Worm (Caenorhabditis elegans) whole organism, L4 larva: ENCODE data around the gene srh-128.

ENCODE experiments used
- F44E2.7 ChIP-seq: fragments of 200-800 bp; sonication (Bioruptor generic); IDR thresholded peaks from 2 replicates; pipeline ENCODE4 v2.1.2; 2022; ENCODE audit warnings: missing genetic modification characterization, missing compliant biosample characterization
- R02D3.7 ChIP-seq: fragments of 150-350 bp; sonication (generic microtip); optimal IDR thresholded peaks from 3 replicates; lab custom pipeline; 2014; ENCODE audit warnings: missing biosample characterization, missing genetic modification characterization
- aly-2 ChIP-seq: sonication (generic microtip); optimal IDR thresholded peaks from 2 replicates; lab custom pipeline; 2018; ENCODE audit warnings: missing biosample characterization, missing genetic modification characterization
- ceh-62 ChIP-seq: sonication (generic microtip); optimal IDR thresholded peaks from 2 replicates; lab custom pipeline; 2017; ENCODE audit warnings: missing biosample characterization, missing genetic modification characterization
- dpl-1 ChIP-seq: fragments of 150-350 bp; optimal IDR thresholded peaks from 2 replicates; lab custom pipeline; 2014; ENCODE audit warnings: missing biosample characterization, missing genetic modification reagents, missing genetic modification characterization
- egl-27 ChIP-seq: sonication (generic microtip); optimal IDR thresholded peaks from 3 replicates; lab custom pipeline; 2017; ENCODE audit warnings: missing biosample characterization, missing genetic modification reagents, missing genetic modification characterization
- lin-38 ChIP-seq: fragments of 200-800 bp; sonication (Bioruptor generic); IDR thresholded peaks from 2 replicates; pipeline ENCODE4 v1.3.6; 2022; ENCODE audit warnings: missing genetic modification reagents, missing genetic modification characterization, missing compliant biosample characterization
- mdl-1 ChIP-seq, 2 experiments: fragments of 150-350 bp in 1 of 2; sonication (generic microtip) in 1 of 2; optimal IDR thresholded peaks; 2 replicates each; lab custom pipeline; 2014 to 2017; ENCODE audit warnings: missing biosample characterization in 2 of 2, missing genetic modification characterization in 2 of 2
- nhr-77 ChIP-seq: fragments of 150-350 bp; optimal IDR thresholded peaks from 2 replicates; lab custom pipeline; 2014; ENCODE audit warnings: missing biosample characterization, missing genetic modification characterization
- set-16 ChIP-seq: fragments of 200-800 bp; sonication (Bioruptor generic); IDR thresholded peaks from 2 replicates; pipeline ENCODE4 v1.3.6; 2022; ENCODE audit warnings: missing genetic modification reagents, missing genetic modification characterization, missing compliant biosample characterization
- snpc-4 ChIP-seq: fragments of 150-350 bp; optimal IDR thresholded peaks from 2 replicates; lab custom pipeline; 2014; ENCODE audit warnings: missing biosample characterization, missing genetic modification characterization
- unc-62 ChIP-seq, 3 experiments: fragments of 150-350 bp in 1 of 3; sonication (generic microtip); optimal IDR thresholded peaks in 2 of 3; peaks in 1 of 3; 1 replicate in 1 of 3; 2 replicates in 2 of 3; lab custom pipeline; 2014 to 2017; ENCODE audit warnings: missing biosample characterization in 3 of 3, missing genetic modification characterization in 3 of 3, missing genetic modification reagents in 3 of 3, missing genotype in 1 of 3
- ztf-11 ChIP-seq: fragments of 150-350 bp; optimal IDR thresholded peaks from 2 replicates; lab custom pipeline; 2014; ENCODE audit warnings: missing biosample characterization, missing genetic modification characterization

- TF ChIP-seq R02D3.7 (tag; lab: Kevin White, UChicago) (no peak), dpl-1 (no peak), lin-38 (GFP tag; lab: Robert Waterston, UW) (no peak), nhr-77 (tag; lab: Kevin White, UChicago) (no peak), unc-62 (GFP tag; optimal IDR thresholded peaks at IDR 0.05 in 1 of 2; lab: Kevin White, UChicago) (no peak), unc-62 (tag; optimal IDR thresholded peaks at IDR 0.05; lab: Kevin White, UChicago) (no peak), aly-2 (tag; lab: Kevin White, UChicago) (no peak), set-16 (GFP tag; lab: Robert Waterston, UW) (no peak), snpc-4 (tag; lab: Kevin White, UChicago) (no peak), mdl-1 (tag; optimal IDR thresholded peaks at IDR 0.05; lab: Kevin White, UChicago) (no peak), ceh-62 (tag; lab: Kevin White, UChicago) (no peak), ztf-11 (tag; lab: Kevin White, UChicago) (no peak), egl-27 (tag; lab: Kevin White, UChicago) (no peak), F44E2.7 (no peak)
Observed at ce11 chrII:2752999-2753398, 47.9 kb upstream of the srh-128 start, which contains the start of gene F29A7.3.
